Worm (Caenorhabditis elegans) whole organism, young adult: Measurements from ENCODE around the gene hst-2.
A peak's percentile ranks its signal among the peaks of the same experiment; 100 is the strongest.

Experiments used
- B0336.3 ChIP-seq: fragments of 200-800 bp; sonication (Bioruptor generic); IDR thresholded peaks from 2 replicates; pipeline ENCODE4 v1.3.6; 2022; ENCODE audit warnings: missing genetic modification characterization, missing compliant biosample characterization
- D2030.7 ChIP-seq: fragments of 200-800 bp; sonication (Bioruptor generic); IDR thresholded peaks from 2 replicates; pipeline ENCODE4 v1.3.6; 2022; ENCODE audit warnings: missing genetic modification reagents, missing genetic modification characterization, missing compliant biosample characterization
- F10E7.11 ChIP-seq: sonication (generic microtip); optimal IDR thresholded peaks from 2 replicates; lab custom pipeline; 2017; ENCODE audit warnings: mild to moderate bottlenecking, missing genetic modification characterization, moderate library complexity, missing compliant biosample characterization
- F23B12.7 ChIP-seq: sonication (generic microtip); optimal IDR thresholded peaks from 2 replicates; lab custom pipeline; 2017; ENCODE audit warnings: missing genetic modification characterization, mild to moderate bottlenecking, missing compliant biosample characterization, antibody characterized with exemption, moderate library complexity; ENCODE audit not compliant: insufficient read depth
- F33H1.4 ChIP-seq: fragments of 200-800 bp; sonication (Bioruptor generic); IDR thresholded peaks from 2 replicates; pipeline ENCODE4 v1.3.6; 2022; ENCODE audit warnings: missing genetic modification reagents, missing genetic modification characterization, missing compliant biosample characterization
- K11D2.4 ChIP-seq: fragments of 200-800 bp; sonication (Bioruptor generic); IDR thresholded peaks from 2 replicates; pipeline ENCODE4 v1.3.6; 2022; ENCODE audit warnings: missing genetic modification reagents, missing genetic modification characterization, missing compliant biosample characterization
- K12H6.12 ChIP-seq: fragments of 200-800 bp; sonication (Bioruptor generic); optimal IDR thresholded peaks from 2 replicates; lab custom pipeline; 2018; ENCODE audit warnings: mild to moderate bottlenecking, missing genetic modification characterization, missing compliant biosample characterization
- Y53F4B.3 ChIP-seq: fragments of 200-800 bp; sonication (Bioruptor generic); IDR thresholded peaks from 2 replicates; pipeline ENCODE4 v1.3.6; 2022; ENCODE audit warnings: missing genetic modification reagents, missing genetic modification characterization, missing compliant biosample characterization
- Y53G8AR.9 ChIP-seq: fragments of 200-800 bp; sonication (Bioruptor generic); conservative IDR thresholded peaks from 2 replicates; pipeline ENCODE4 v1.3.6; 2022; ENCODE audit warnings: missing genetic modification reagents, missing genetic modification characterization, missing compliant biosample characterization
- athp-1 ChIP-seq: sonication (generic microtip); optimal IDR thresholded peaks from 2 replicates; lab custom pipeline; 2017; ENCODE audit warnings: mild to moderate bottlenecking, missing genetic modification characterization, missing compliant biosample characterization
- bed-2 ChIP-seq: fragments of 200-800 bp; sonication (Bioruptor generic); IDR thresholded peaks from 2 replicates; pipeline ENCODE4 v1.3.6; 2022; ENCODE audit warnings: missing genetic modification reagents, missing genetic modification characterization, missing compliant biosample characterization
- cebp-1 ChIP-seq, 2 experiments: fragments of 200-800 bp in 1 of 2; sonication (Bioruptor generic) in 1 of 2; sonication (generic microtip) in 1 of 2; IDR thresholded peaks in 1 of 2; optimal IDR thresholded peaks in 1 of 2; 2 replicates each; pipeline versions ENCODE4 v1.3.6 to Lab custom; 2017 to 2022; ENCODE audit warnings: missing compliant biosample characterization in 2 of 2, missing genetic modification characterization in 2 of 2, mild to moderate bottlenecking in 1 of 2, missing genetic modification reagents in 1 of 2, moderate library complexity in 1 of 2
- ceh-100 ChIP-seq: fragments of 200-800 bp; sonication (Bioruptor generic); IDR thresholded peaks from 2 replicates; pipeline ENCODE4 v1.3.6; 2022; ENCODE audit warnings: missing genetic modification reagents, missing genetic modification characterization, missing compliant biosample characterization
- chd-7 ChIP-seq: sonication (generic microtip); optimal IDR thresholded peaks from 2 replicates; lab custom pipeline; 2016; ENCODE audit warnings: mild to moderate bottlenecking, missing genetic modification characterization, moderate library complexity, missing compliant biosample characterization
- dox-1 ChIP-seq: fragments of 200-800 bp; sonication (Bioruptor generic); IDR thresholded peaks from 2 replicates; pipeline ENCODE4 v1.3.6; 2022; ENCODE audit warnings: missing genetic modification reagents, missing genetic modification characterization, missing compliant biosample characterization
- efl-1 ChIP-seq: fragments of 150-350 bp; optimal IDR thresholded peaks from 2 replicates; lab custom pipeline; 2014; ENCODE audit warnings: missing biosample characterization, missing genetic modification reagents, missing genetic modification characterization
- ets-4 ChIP-seq: fragments of 200-800 bp; sonication (Bioruptor generic); optimal IDR thresholded peaks from 2 replicates; lab custom pipeline; 2018; ENCODE audit warnings: mild to moderate bottlenecking, missing genetic modification characterization, missing compliant biosample characterization
- gei-17 ChIP-seq: fragments of 200-800 bp; sonication (Bioruptor generic); optimal IDR thresholded peaks from 2 replicates; lab custom pipeline; 2018; ENCODE audit warnings: mild to moderate bottlenecking, missing genetic modification characterization, missing compliant biosample characterization
- hrde-1 ChIP-seq: sonication (generic microtip); optimal IDR thresholded peaks from 2 replicates; lab custom pipeline; 2016; ENCODE audit warnings: missing genetic modification characterization, mild to moderate bottlenecking, missing compliant biosample characterization, moderate library complexity, missing genotype, missing genetic modification reagents, borderline replicate concordance
- lin-26 ChIP-seq: fragments of 200-800 bp; sonication (Bioruptor generic); IDR thresholded peaks from 2 replicates; pipeline ENCODE4 v1.3.6; 2022; ENCODE audit warnings: missing genetic modification reagents, missing genetic modification characterization, missing compliant biosample characterization
- lin-35 ChIP-seq, 3 experiments: fragments of 150-350 bp in 2 of 3; sonication (generic microtip) in 1 of 3; optimal IDR thresholded peaks; 2 replicates each; lab custom pipeline; 2014 to 2018; ENCODE audit warnings: missing biosample characterization in 3 of 3, missing genetic modification characterization in 3 of 3, missing genetic modification reagents in 3 of 3
- lsl-1 ChIP-seq: fragments of 200-800 bp; sonication (Bioruptor generic); optimal IDR thresholded peaks from 2 replicates; lab custom pipeline; 2018; ENCODE audit warnings: mild to moderate bottlenecking, missing genetic modification characterization, moderate library complexity, missing compliant biosample characterization
- mcd-1 ChIP-seq: fragments of 200-800 bp; sonication (Bioruptor generic); IDR thresholded peaks from 2 replicates; pipeline ENCODE4 v1.3.6; 2022; ENCODE audit warnings: missing genetic modification reagents, missing genetic modification characterization, missing compliant biosample characterization
- mel-28 ChIP-seq: sonication (generic microtip); optimal IDR thresholded peaks from 2 replicates; lab custom pipeline; 2016; ENCODE audit warnings: borderline replicate concordance, mild to moderate bottlenecking, missing genetic modification characterization, missing compliant biosample characterization
- nfya-1 ChIP-seq: sonication (generic microtip); optimal IDR thresholded peaks from 2 replicates; lab custom pipeline; 2017; ENCODE audit warnings: antibody characterized with exemption, missing compliant biosample characterization, missing genetic modification characterization, borderline replicate concordance; ENCODE audit not compliant: insufficient read depth
- nhr-179 ChIP-seq: sonication (generic microtip); optimal IDR thresholded peaks from 2 replicates; lab custom pipeline; 2016; ENCODE audit warnings: mild to moderate bottlenecking, missing genetic modification characterization, missing compliant biosample characterization
- nhr-80 ChIP-seq: sonication (generic microtip); optimal IDR thresholded peaks from 2 replicates; lab custom pipeline; 2016; ENCODE audit warnings: missing genetic modification characterization, missing compliant biosample characterization
- rcor-1 ChIP-seq: fragments of 200-800 bp; sonication (Bioruptor generic); IDR thresholded peaks from 2 replicates; pipeline ENCODE4 v1.3.6; 2022; ENCODE audit warnings: missing genetic modification reagents, missing genetic modification characterization, missing compliant biosample characterization
- rec-8 ChIP-seq, 2 experiments: sonication (generic microtip); optimal IDR thresholded peaks; 2 replicates each; lab custom pipeline; 2016; ENCODE audit warnings: mild to moderate bottlenecking in 2 of 2, missing genetic modification characterization in 2 of 2, missing genetic modification reagents in 2 of 2, missing genotype in 2 of 2, missing biosample characterization in 1 of 2, missing compliant biosample characterization in 1 of 2, moderate library complexity in 1 of 2
- zfh-2 ChIP-seq: fragments of 200-800 bp; sonication (Bioruptor generic); conservative IDR thresholded peaks from 2 replicates; pipeline ENCODE4 v1.3.6; 2022; ENCODE audit warnings: missing genetic modification reagents, missing genetic modification characterization, missing compliant biosample characterization
- zim-3 ChIP-seq: sonication (generic microtip); optimal IDR thresholded peaks from 2 replicates; lab custom pipeline; 2017; ENCODE audit warnings: mild to moderate bottlenecking, missing genetic modification characterization, moderate library complexity, missing compliant biosample characterization
- ztf-22 ChIP-seq: fragments of 200-800 bp; sonication (Bioruptor generic); optimal IDR thresholded peaks from 2 replicates; lab custom pipeline; 2018; ENCODE audit warnings: mild to moderate bottlenecking, missing genetic modification characterization, moderate library complexity, missing compliant biosample characterization
- ztf-3 ChIP-seq: fragments of 200-800 bp; sonication (Bioruptor generic); optimal IDR thresholded peaks from 2 replicates; lab custom pipeline; 2018; ENCODE audit warnings: mild to moderate bottlenecking, missing genetic modification characterization, missing compliant biosample characterization

The hst-2 gene

DNA sequence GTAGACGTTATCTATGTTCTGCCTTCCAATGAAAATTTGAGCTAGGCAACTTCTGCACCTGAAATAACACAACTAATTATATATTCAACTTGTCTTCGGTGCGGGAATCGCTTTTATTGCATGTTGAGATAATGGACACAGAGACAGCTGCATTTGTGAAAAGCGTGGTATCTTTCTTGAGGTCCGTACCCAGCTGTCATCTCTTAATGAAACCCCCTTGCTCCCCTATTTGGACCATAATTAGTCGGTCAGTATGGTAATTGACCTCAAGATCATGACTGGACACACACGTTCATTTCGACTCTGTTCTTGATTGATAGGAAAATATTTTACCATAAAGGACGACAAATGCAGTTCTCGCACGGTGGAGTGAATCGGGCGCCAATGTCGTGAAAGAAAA is 4.4 kb upstream of the hst-2 start:
- no peak for TF ChIP-seq bed-2 (GFP tag; lab: Robert Waterston, UW)
- no peak for TF ChIP-seq nhr-179 (tag; lab: Kevin White, UChicago)
- TF ChIP-seq nfya-1: no peak
- no peak for TF ChIP-seq chd-7 (tag; lab: Kevin White, UChicago)
- no peak for TF ChIP-seq K12H6.12
- no peak for TF ChIP-seq D2030.7 (GFP tag; lab: Robert Waterston, UW)
- no peak for TF ChIP-seq hrde-1 (tag; lab: Kevin White, UChicago)
- no peak for TF ChIP-seq lin-26 (GFP tag; lab: Robert Waterston, UW)
- no peak for TF ChIP-seq rec-8 (tag; optimal IDR thresholded peaks at IDR 0.05; lab: Kevin White, UChicago)
- TF ChIP-seq mel-28 (tag; lab: Kevin White, UChicago): no peak
- TF ChIP-seq lsl-1: no peak
- TF ChIP-seq Y53G8AR.9: no peak
- no peak for TF ChIP-seq lin-35 (GFP tag; optimal IDR thresholded peaks at IDR 0.05; lab: Kevin White, UChicago)
- no peak for TF ChIP-seq ceh-100 (GFP tag; lab: Robert Waterston, UW)
- TF ChIP-seq rcor-1 (GFP tag; lab: Robert Waterston, UW): no peak
- no peak for TF ChIP-seq mcd-1 (GFP tag; lab: Robert Waterston, UW)
- no peak for TF ChIP-seq ztf-22 (GFP tag; lab: Kevin White, UChicago)
- no peak for TF ChIP-seq zim-3 (tag; lab: Kevin White, UChicago)
- no peak for TF ChIP-seq athp-1 (tag; lab: Kevin White, UChicago)

DNA sequence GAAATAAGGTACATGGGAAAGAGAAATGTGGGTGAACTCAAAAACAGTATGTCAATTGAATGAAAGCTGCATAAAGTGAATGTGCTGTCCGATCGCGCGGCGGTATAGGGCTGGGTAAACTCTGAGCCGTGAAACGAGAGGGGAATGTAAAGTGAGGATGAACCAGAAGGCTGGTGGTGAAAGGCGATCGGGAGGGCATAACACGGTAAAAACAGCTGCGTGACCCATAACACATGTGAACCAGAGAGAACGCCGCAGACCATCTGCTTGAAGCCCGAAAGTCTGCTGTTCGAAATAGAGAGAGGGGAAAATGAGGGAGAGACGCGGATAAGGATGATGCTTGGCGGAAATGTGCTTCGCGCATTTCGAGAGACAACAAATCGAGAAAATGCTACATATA is 3.5 kb upstream of the hst-2 start:
- TF ChIP-seq F10E7.11 (tag; lab: Kevin White, UChicago) (no peak), ets-4 (no peak), zfh-2 (GFP tag; lab: Robert Waterston, UW) (peak; percentile 55; the same call in 1 of the 2 replicates), dox-1 (GFP tag; lab: Robert Waterston, UW) (0 out of 2 replicates have a peak, but pooled peaks have one; percentile 26)

DNA sequence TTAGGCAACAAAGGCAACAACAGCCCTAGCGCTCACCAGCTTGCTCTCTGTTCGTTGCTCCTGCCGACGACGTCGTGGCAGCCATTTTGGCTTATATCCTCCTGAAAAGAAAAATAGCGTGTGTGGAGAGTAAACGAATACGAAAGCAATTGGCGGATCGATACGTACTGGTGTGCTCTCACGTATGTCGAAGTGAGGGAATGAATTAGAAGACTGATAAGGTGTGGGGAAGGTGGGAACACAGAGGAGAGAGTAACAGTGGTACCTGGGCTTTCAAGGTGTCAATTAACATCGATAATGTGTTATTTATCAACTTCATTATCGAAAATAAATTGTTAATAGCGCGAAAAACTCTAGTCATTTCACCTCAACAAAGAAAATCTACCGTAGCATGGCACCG is 1.8 kb upstream of the hst-2 start, which contains the start of gene C34F6.5:
Gene C34F6.5 (minus strand): TSS at position 101 of the 400 bp plus-strand sequence.
- TF ChIP-seq F23B12.7 (no peak), F33H1.4 (GFP tag; lab: Robert Waterston, UW) (no peak), B0336.3 (GFP tag; lab: Robert Waterston, UW) (no peak), nhr-80 (tag; lab: Kevin White, UChicago) (peak; percentile 58), cebp-1 (GFP tag; IDR thresholded peaks at IDR 0.05; lab: Robert Waterston, UW) (no peak), cebp-1 (tag; optimal IDR thresholded peaks at IDR 0.05; lab: Kevin White, UChicago) (no peak), K11D2.4 (GFP tag; lab: Robert Waterston, UW) (no peak), gei-17 (GFP tag; lab: Kevin White, UChicago) (no peak), D2030.7 (GFP tag; lab: Robert Waterston, UW) (no peak), dox-1 (GFP tag; lab: Robert Waterston, UW) (0 out of 2 replicates have a peak, but pooled peaks have one; percentile 43)

DNA sequence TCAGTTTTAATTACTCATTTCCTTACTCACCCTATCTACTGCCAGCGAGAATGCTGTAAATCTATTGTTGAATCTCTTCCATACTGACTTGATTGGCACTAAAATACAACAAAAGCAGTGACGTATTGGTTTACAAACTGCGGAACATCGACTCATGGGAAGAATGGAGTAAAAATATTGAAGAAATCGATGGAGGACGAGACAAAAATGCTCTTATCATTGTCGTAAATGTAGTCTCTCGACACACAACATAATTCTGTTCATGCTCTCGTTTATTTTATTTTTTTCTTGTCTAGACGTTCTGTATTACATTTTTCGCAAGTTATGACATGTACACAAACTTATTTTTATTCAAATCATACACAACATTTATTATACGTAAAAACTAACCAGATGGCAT is 3.2 kb downstream of the hst-2 start, which contains the start of gene C34F6.11:
Gene C34F6.11 (minus strand): TSS at position 160 of the 400 bp plus-strand sequence.
- TF ChIP-seq nhr-80 (tag; lab: Kevin White, UChicago) (peak; percentile 62), Y53F4B.3 (no peak), efl-1 (GFP tag; lab: Kevin White, UChicago) (no peak), hrde-1 (tag; lab: Kevin White, UChicago) (no peak), ztf-3 (GFP tag; lab: Kevin White, UChicago) (no peak)
